Worm (Caenorhabditis elegans) whole organism, L1 larva: Measurements from ENCODE around the gene ceh-38.

ENCODE experiments used
- C04F5.9 ChIP-seq: sonication (generic microtip); optimal IDR thresholded peaks from 2 replicates; lab custom pipeline; 2016; ENCODE audit warnings: missing genetic modification characterization, missing compliant biosample characterization
- C16A3.4 ChIP-seq: fragments of 150-350 bp; optimal IDR thresholded peaks from 2 replicates; lab custom pipeline; 2014; ENCODE audit warnings: missing biosample characterization, missing genetic modification characterization
- C34B4.2 ChIP-seq: sonication (generic microtip); optimal IDR thresholded peaks from 2 replicates; lab custom pipeline; 2017; ENCODE audit warnings: mild to moderate bottlenecking, missing genetic modification characterization, missing compliant biosample characterization
- aha-1 ChIP-seq: fragments of 150-350 bp; optimal IDR thresholded peaks from 2 replicates; lab custom pipeline; 2014; ENCODE audit warnings: missing biosample characterization, missing genetic modification characterization
- alr-1 ChIP-seq: fragments of 200-800 bp; sonication (Bioruptor generic); optimal IDR thresholded peaks from 2 replicates; lab custom pipeline; 2018; ENCODE audit warnings: borderline replicate concordance, mild to moderate bottlenecking, missing genetic modification characterization, missing compliant biosample characterization
- aly-2 ChIP-seq: fragments of 150-350 bp; optimal IDR thresholded peaks from 2 replicates; lab custom pipeline; 2014; ENCODE audit warnings: missing biosample characterization, missing genetic modification characterization
- ama-1 ChIP-seq: fragments of 150-350 bp; optimal IDR thresholded peaks from 2 replicates; lab custom pipeline; 2014
- blmp-1 ChIP-seq: fragments of 150-350 bp; optimal IDR thresholded peaks from 2 replicates; lab custom pipeline; 2014; ENCODE audit warnings: missing biosample characterization, missing genetic modification characterization
- ceh-63 ChIP-seq: fragments of 200-800 bp; sonication (Bioruptor generic); optimal IDR thresholded peaks from 2 replicates; lab custom pipeline; 2018; ENCODE audit warnings: mild to moderate bottlenecking, missing genetic modification characterization, missing compliant biosample characterization
- ceh-8 ChIP-seq: fragments of 200-800 bp; sonication (Bioruptor generic); optimal IDR thresholded peaks from 2 replicates; lab custom pipeline; 2018; ENCODE audit warnings: mild to moderate bottlenecking, missing genetic modification characterization, moderate library complexity, missing compliant biosample characterization
- ceh-90 ChIP-seq: sonication (generic microtip); optimal IDR thresholded peaks from 2 replicates; lab custom pipeline; 2016; ENCODE audit warnings: missing genetic modification characterization, missing compliant biosample characterization
- dsc-1 ChIP-seq: sonication (generic microtip); optimal IDR thresholded peaks from 2 replicates; lab custom pipeline; 2016; ENCODE audit warnings: mild to moderate bottlenecking, missing genetic modification characterization, missing compliant biosample characterization
- efl-3 ChIP-seq: fragments of 200-800 bp; sonication (Bioruptor generic); optimal IDR thresholded peaks from 2 replicates; lab custom pipeline; 2018; ENCODE audit warnings: mild to moderate bottlenecking, missing genetic modification characterization, missing compliant biosample characterization
- egl-27 ChIP-seq, 2 experiments: fragments of 150-350 bp in 1 of 2; sonication (generic microtip); optimal IDR thresholded peaks; 3 replicates each; lab custom pipeline; 2017 to 2018; ENCODE audit warnings: missing biosample characterization in 2 of 2, missing genetic modification characterization in 2 of 2, missing genetic modification reagents in 2 of 2
- elt-2 ChIP-seq: sonication (generic microtip); optimal IDR thresholded peaks from 2 replicates; lab custom pipeline; 2016; ENCODE audit warnings: missing genetic modification characterization, mild to moderate bottlenecking, inconsistent platforms, missing compliant biosample characterization, missing genetic modification reagents
- elt-3 ChIP-seq, 6 experiments: fragments of 150-350 bp in 1 of 6; sonication (generic microtip); optimal IDR thresholded peaks; 2 replicates each; lab custom pipeline; 2017 to 2018; ENCODE audit warnings: missing biosample characterization in 6 of 6, missing genetic modification characterization in 6 of 6, inconsistent platforms in 1 of 6
- fkh-10 ChIP-seq: sonication (generic microtip); optimal IDR thresholded peaks from 2 replicates; lab custom pipeline; 2017; ENCODE audit warnings: missing biosample characterization, missing genetic modification reagents, missing genetic modification characterization
- fkh-4 ChIP-seq: sonication (generic microtip); optimal IDR thresholded peaks from 2 replicates; lab custom pipeline; 2016; ENCODE audit warnings: missing compliant biosample characterization, missing genetic modification characterization, borderline replicate concordance
- fkh-8 ChIP-seq: sonication (generic microtip); optimal IDR thresholded peaks from 2 replicates; lab custom pipeline; 2016; ENCODE audit warnings: mild to moderate bottlenecking, missing genetic modification characterization, missing compliant biosample characterization
- fos-1 ChIP-seq: fragments of 150-350 bp; optimal IDR thresholded peaks from 2 replicates; lab custom pipeline; 2014; ENCODE audit warnings: missing biosample characterization, missing genetic modification characterization
- grh-1 ChIP-seq: fragments of 200-800 bp; sonication (Bioruptor generic); IDR thresholded peaks from 2 replicates; pipeline ENCODE4 v1.3.6; 2022; ENCODE audit warnings: missing genetic modification reagents, missing genetic modification characterization, missing compliant biosample characterization
- hlh-17 ChIP-seq: fragments of 200-800 bp; sonication (Bioruptor generic); optimal IDR thresholded peaks from 2 replicates; lab custom pipeline; 2018; ENCODE audit warnings: missing genetic modification characterization, mild to moderate bottlenecking, missing compliant biosample characterization, moderate library complexity, borderline replicate concordance
- hlh-4 ChIP-seq: sonication (generic microtip); optimal IDR thresholded peaks from 2 replicates; lab custom pipeline; 2016; ENCODE audit warnings: mild to moderate bottlenecking, missing genetic modification characterization, missing compliant biosample characterization
- isw-1 ChIP-seq: fragments of 200-800 bp; sonication (Bioruptor generic); IDR thresholded peaks from 2 replicates; pipeline ENCODE4 v1.3.6; 2022; ENCODE audit warnings: missing genetic modification characterization, missing compliant biosample characterization
- jun-1 ChIP-seq: fragments of 150-350 bp; optimal IDR thresholded peaks from 2 replicates; lab custom pipeline; 2014; ENCODE audit warnings: missing biosample characterization, missing genetic modification reagents, missing genetic modification characterization
- lin-13 ChIP-seq: fragments of 150-350 bp; optimal IDR thresholded peaks from 2 replicates; lab custom pipeline; 2014; ENCODE audit warnings: missing biosample characterization, missing genetic modification reagents, missing genetic modification characterization
- lin-14 ChIP-seq: fragments of 200-800 bp; sonication (Bioruptor generic); optimal IDR thresholded peaks from 2 replicates; lab custom pipeline; 2018; ENCODE audit warnings: mild to moderate bottlenecking, missing genetic modification characterization, moderate library complexity, missing compliant biosample characterization
- lin-15B ChIP-seq: fragments of 150-350 bp; sonication (generic microtip); optimal IDR thresholded peaks from 3 replicates; lab custom pipeline; 2014; ENCODE audit warnings: missing biosample characterization, missing genetic modification characterization
- lin-39 ChIP-seq: fragments of 150-350 bp; optimal IDR thresholded peaks from 2 replicates; lab custom pipeline; 2014; ENCODE audit warnings: missing biosample characterization, missing genetic modification reagents, missing genetic modification characterization
- lir-3 ChIP-seq: sonication (generic microtip); optimal IDR thresholded peaks from 2 replicates; lab custom pipeline; 2016; ENCODE audit warnings: mild to moderate bottlenecking, missing genetic modification characterization, moderate library complexity, missing compliant biosample characterization; ENCODE audit not compliant: poor library complexity
- lsy-2 ChIP-seq, 2 experiments: fragments of 150-350 bp; optimal IDR thresholded peaks; 2 replicates each; lab custom pipeline; 2014; ENCODE audit warnings: missing biosample characterization in 2 of 2, missing genetic modification characterization in 2 of 2
- mab-9 ChIP-seq: fragments of 200-800 bp; sonication (Bioruptor generic); IDR thresholded peaks from 2 replicates; pipeline ENCODE4 v1.3.6; 2022; ENCODE audit warnings: missing genetic modification reagents, missing genetic modification characterization, missing compliant biosample characterization
- mef-2 ChIP-seq: fragments of 150-350 bp; optimal IDR thresholded peaks from 2 replicates; lab custom pipeline; 2014; ENCODE audit warnings: missing biosample characterization, missing genetic modification characterization
- mep-1 ChIP-seq: fragments of 150-350 bp; optimal IDR thresholded peaks from 2 replicates; lab custom pipeline; 2014; ENCODE audit warnings: missing biosample characterization, missing genetic modification characterization
- nhr-19 ChIP-seq: fragments of 200-800 bp; sonication (Bioruptor generic); conservative IDR thresholded peaks from 2 replicates; pipeline ENCODE4 v1.3.6; 2022; ENCODE audit warnings: missing genetic modification characterization, missing compliant biosample characterization
- nhr-28 ChIP-seq: fragments of 150-350 bp; optimal IDR thresholded peaks from 2 replicates; lab custom pipeline; 2014; ENCODE audit warnings: missing biosample characterization, missing genetic modification characterization
- nhr-47 ChIP-seq: sonication (generic microtip); optimal IDR thresholded peaks from 2 replicates; lab custom pipeline; 2016; ENCODE audit warnings: mild to moderate bottlenecking, missing genetic modification characterization, moderate library complexity, missing compliant biosample characterization
- nhr-71 ChIP-seq: sonication (generic microtip); optimal IDR thresholded peaks from 2 replicates; lab custom pipeline; 2016; ENCODE audit warnings: mild to moderate bottlenecking, missing genetic modification characterization, moderate library complexity, missing compliant biosample characterization
- nhr-76 ChIP-seq: sonication (generic microtip); optimal IDR thresholded peaks from 2 replicates; lab custom pipeline; 2017; ENCODE audit warnings: missing biosample characterization, missing genetic modification characterization
- nhr-85 ChIP-seq: sonication (generic microtip); peaks from one replicate; lab custom pipeline; 2016; ENCODE audit warnings: missing genetic modification characterization, inconsistent platforms, missing compliant biosample characterization
- nhr-90 ChIP-seq: sonication (generic microtip); optimal IDR thresholded peaks from 2 replicates; lab custom pipeline; 2016; ENCODE audit warnings: mild to moderate bottlenecking, missing genetic modification characterization, missing compliant biosample characterization; ENCODE audit not compliant: poor library complexity
- pqm-1 ChIP-seq: sonication (generic microtip); optimal IDR thresholded peaks from 3 replicates; lab custom pipeline; 2017; ENCODE audit warnings: missing biosample characterization, missing genetic modification characterization
- skn-1 ChIP-seq: fragments of 150-350 bp; optimal IDR thresholded peaks from 2 replicates; lab custom pipeline; 2014; ENCODE audit warnings: missing biosample characterization, missing genetic modification characterization
- snpc-4 ChIP-seq: fragments of 150-350 bp; optimal IDR thresholded peaks from 2 replicates; lab custom pipeline; 2014; ENCODE audit warnings: missing biosample characterization, missing genetic modification characterization
- snu-23 ChIP-seq: sonication (generic microtip); optimal IDR thresholded peaks from 2 replicates; lab custom pipeline; 2016; ENCODE audit warnings: missing genetic modification characterization, missing compliant biosample characterization
- sox-4 ChIP-seq: sonication (generic microtip); optimal IDR thresholded peaks from 2 replicates; lab custom pipeline; 2016; ENCODE audit warnings: missing genetic modification characterization, missing compliant biosample characterization
- tbx-2 ChIP-seq: sonication (generic microtip); optimal IDR thresholded peaks from 2 replicates; lab custom pipeline; 2016; ENCODE audit warnings: missing genetic modification characterization, missing compliant biosample characterization
- tlp-1 ChIP-seq: fragments of 150-350 bp; optimal IDR thresholded peaks from 2 replicates; lab custom pipeline; 2014; ENCODE audit warnings: missing biosample characterization, missing genetic modification characterization
- unc-130 ChIP-seq: fragments of 150-350 bp; optimal IDR thresholded peaks from 2 replicates; lab custom pipeline; 2017; ENCODE audit warnings: missing biosample characterization, missing genetic modification characterization, inconsistent platforms
- unc-62 ChIP-seq: fragments of 150-350 bp; optimal IDR thresholded peaks from 2 replicates; lab custom pipeline; 2014; ENCODE audit warnings: missing biosample characterization, missing genetic modification reagents, missing genetic modification characterization
- unc-86 ChIP-seq: sonication (generic microtip); optimal IDR thresholded peaks from 2 replicates; lab custom pipeline; 2016; ENCODE audit warnings: missing genetic modification characterization, missing compliant biosample characterization
- vab-15 ChIP-seq: sonication (generic microtip); optimal IDR thresholded peaks from 2 replicates; lab custom pipeline; 2017; ENCODE audit warnings: missing genotype, mild to moderate bottlenecking, missing genetic modification characterization, missing compliant biosample characterization
- xbp-1 ChIP-seq: sonication (generic microtip); optimal IDR thresholded peaks from 2 replicates; lab custom pipeline; 2016; ENCODE audit warnings: missing genetic modification characterization, missing compliant biosample characterization
- zag-1 ChIP-seq: fragments of 150-350 bp; optimal IDR thresholded peaks from 2 replicates; lab custom pipeline; 2014; ENCODE audit warnings: missing biosample characterization, missing genetic modification characterization
- ztf-11 ChIP-seq, 2 experiments: sonication (generic microtip); optimal IDR thresholded peaks; 2 replicates each; lab custom pipeline; 2016 to 2017; ENCODE audit warnings: missing genetic modification characterization in 2 of 2, missing biosample characterization in 1 of 2, missing compliant biosample characterization in 1 of 2

ceh-38 gene

DNA sequence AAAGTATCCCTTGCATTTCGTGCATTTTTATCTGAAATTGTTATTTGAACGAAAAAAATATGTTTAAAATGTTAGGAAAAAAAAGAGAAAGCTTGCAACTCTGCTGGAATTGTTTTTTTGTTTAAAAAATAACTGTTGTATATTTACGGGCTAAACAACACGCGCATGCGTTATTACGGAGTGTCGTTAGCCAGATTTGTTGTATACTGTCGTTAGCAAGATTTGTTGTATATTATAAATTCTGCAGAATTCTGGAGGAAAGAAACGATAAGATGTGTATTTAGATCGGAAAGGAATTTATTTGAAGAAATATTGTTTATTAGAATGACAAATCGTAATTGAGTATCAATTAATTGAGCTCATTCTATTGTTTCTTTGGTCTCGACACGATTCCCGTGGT is 16.3 kb downstream of the ceh-38 start, which contains the start of gene eif-2Bgamma (continued):
- peak; percentile 32 for TF ChIP-seq C16A3.4
- no peak for TF ChIP-seq pqm-1 (tag; lab: Kevin White, UChicago)
- TF ChIP-seq nhr-85 (tag; lab: Kevin White, UChicago) = no peak
- TF ChIP-seq unc-62 = no peak
- TF ChIP-seq unc-86 = no peak
- TF ChIP-seq isw-1 (GFP tag; lab: Robert Waterston, UW) = no peak
- no peak for TF ChIP-seq fkh-8 (tag; lab: Kevin White, UChicago)
- no peak for TF ChIP-seq efl-3
- no peak for TF ChIP-seq mab-9 (GFP tag; lab: Robert Waterston, UW)
- no peak for TF ChIP-seq zag-1 (tag; lab: Kevin White, UChicago)
- no peak for TF ChIP-seq nhr-76 (tag; lab: Kevin White, UChicago)
- TF ChIP-seq grh-1 = no peak
- no peak for TF ChIP-seq elt-3 (tag; optimal IDR thresholded peaks at IDR 0.05; lab: Kevin White, UChicago)
- no peak for TF ChIP-seq tbx-2 (tag; lab: Kevin White, UChicago)
- no peak for TF ChIP-seq aly-2 (tag; lab: Kevin White, UChicago)
- no peak for TF ChIP-seq fkh-4 (tag; lab: Kevin White, UChicago)
- no peak for TF ChIP-seq hlh-17 (GFP tag; lab: Kevin White, UChicago)
- no peak for TF ChIP-seq fkh-10 (GFP tag; lab: Kevin White, UChicago)
- TF ChIP-seq sox-4 (tag; lab: Kevin White, UChicago) = no peak
- TF ChIP-seq fos-1 (tag; lab: Kevin White, UChicago) = no peak
- TF ChIP-seq snu-23 (GFP tag; lab: Kevin White, UChicago) = peak; percentile 25
- TF ChIP-seq dsc-1 (tag; lab: Kevin White, UChicago) = no peak
- no peak for TF ChIP-seq elt-2
- no peak for TF ChIP-seq alr-1
- TF ChIP-seq blmp-1 (tag; lab: Kevin White, UChicago) = peak; percentile 44
- no peak for TF ChIP-seq egl-27 (tag; optimal IDR thresholded peaks at IDR 0.05; lab: Kevin White, UChicago)
- peak; percentile 34 to 77 for TF ChIP-seq lsy-2 (tag; optimal IDR thresholded peaks at IDR 0.05; lab: Kevin White, UChicago)
- TF ChIP-seq vab-15 (tag; lab: Kevin White, UChicago) = no peak
- TF ChIP-seq nhr-90 = no peak
- no peak for TF ChIP-seq ceh-8 (GFP tag; lab: Kevin White, UChicago)
- TF ChIP-seq ceh-90 = no peak
- peak; percentile 16 for TF ChIP-seq C04F5.9 (tag; lab: Kevin White, UChicago)
- no peak for TF ChIP-seq lin-13 (GFP tag; lab: Kevin White, UChicago)
- no peak for TF ChIP-seq mef-2 (tag; lab: Kevin White, UChicago)
- no peak for TF ChIP-seq lin-39 (tag; lab: Kevin White, UChicago)
- TF ChIP-seq nhr-47 = no peak
- TF ChIP-seq nhr-71 (tag; lab: Kevin White, UChicago) = peak; percentile 7
- TF ChIP-seq ceh-63 (GFP tag; lab: Kevin White, UChicago) = no peak
- no peak for TF ChIP-seq nhr-19 (GFP tag; lab: Robert Waterston, UW)
- TF ChIP-seq ztf-11 (tag; optimal IDR thresholded peaks at IDR 0.05; lab: Kevin White, UChicago) = no peak
- peak; percentile 85 for TF ChIP-seq snpc-4 (tag; lab: Kevin White, UChicago)
- TF ChIP-seq C34B4.2 (tag; lab: Kevin White, UChicago) = no peak
- TF ChIP-seq jun-1 (tag; lab: Kevin White, UChicago) = no peak
- TF ChIP-seq unc-130 = no peak
- TF ChIP-seq lin-14 (GFP tag; lab: Kevin White, UChicago) = peak; percentile 14
- no peak for TF ChIP-seq lin-15B (tag; lab: Kevin White, UChicago)
- peak; percentile 0 for TF ChIP-seq xbp-1 (tag; lab: Kevin White, UChicago)
- TF ChIP-seq hlh-4 (tag; lab: Kevin White, UChicago) = no peak
- TF ChIP-seq ama-1 (lab: Kevin White, UChicago) = no peak
- TF ChIP-seq nhr-28 (tag; lab: Kevin White, UChicago) = no peak
- TF ChIP-seq skn-1 (tag; lab: Kevin White, UChicago) = peak; percentile 38
- no peak for TF ChIP-seq aha-1
- no peak for TF ChIP-seq lir-3 (tag; lab: Kevin White, UChicago)
- TF ChIP-seq tlp-1 (tag; lab: Kevin White, UChicago) = no peak
- TF ChIP-seq mep-1 (tag; lab: Kevin White, UChicago) = peak; percentile 60
